Fruit fly (Drosophila melanogaster) whole organism, embryonic: ENCODE results near the gene eIF4E7.

Experiments
- CG10267 ChIP-seq: fragments of 200-800 bp; sonication (Bioruptor generic); optimal IDR thresholded peaks from 2 replicates; lab custom pipeline; 2018; ENCODE audit warnings: missing biosample characterization, mild to moderate bottlenecking, missing genetic modification characterization, moderate library complexity
- CG2120 ChIP-seq: fragments of 200-800 bp; sonication (Bioruptor generic); optimal IDR thresholded peaks from 3 replicates; lab custom pipeline; 2016; ENCODE audit warnings: missing biosample characterization, missing genetic modification characterization
- CG8924 ChIP-seq: fragments of 200-800 bp; optimal IDR thresholded peaks from 3 replicates; lab custom pipeline; 2019; ENCODE audit warnings: missing biosample characterization, mild to moderate bottlenecking, missing genetic modification characterization, moderate library complexity
- croc ChIP-seq: fragments of 200-800 bp; sonication (Bioruptor generic); conservative IDR thresholded peaks from 3 replicates; pipeline ENCODE4 v1.3.6; 2022; ENCODE audit warnings: missing biosample characterization, missing genetic modification characterization
- gcm ChIP-seq: fragments of 200-800 bp; sonication (Bioruptor generic); optimal IDR thresholded peaks from 2 replicates; lab custom pipeline; 2019; ENCODE audit warnings: missing biosample characterization, mild to moderate bottlenecking, missing genetic modification characterization, moderate library complexity
- gfzf ChIP-seq: fragments of 200-800 bp; sonication (Bioruptor generic); optimal IDR thresholded peaks from 2 replicates; lab custom pipeline; 2016; ENCODE audit warnings: missing biosample characterization, mild to moderate bottlenecking, missing genetic modification characterization, moderate library complexity
- h ChIP-seq: fragments of >200 bp; optimal IDR thresholded peaks from 2 replicates; lab custom pipeline; 2017
- jing ChIP-seq: fragments of 200-800 bp; sonication (Bioruptor generic); optimal IDR thresholded peaks from 2 replicates; lab custom pipeline; 2018; ENCODE audit warnings: missing biosample characterization, mild to moderate bottlenecking, missing genetic modification characterization

DNA sequence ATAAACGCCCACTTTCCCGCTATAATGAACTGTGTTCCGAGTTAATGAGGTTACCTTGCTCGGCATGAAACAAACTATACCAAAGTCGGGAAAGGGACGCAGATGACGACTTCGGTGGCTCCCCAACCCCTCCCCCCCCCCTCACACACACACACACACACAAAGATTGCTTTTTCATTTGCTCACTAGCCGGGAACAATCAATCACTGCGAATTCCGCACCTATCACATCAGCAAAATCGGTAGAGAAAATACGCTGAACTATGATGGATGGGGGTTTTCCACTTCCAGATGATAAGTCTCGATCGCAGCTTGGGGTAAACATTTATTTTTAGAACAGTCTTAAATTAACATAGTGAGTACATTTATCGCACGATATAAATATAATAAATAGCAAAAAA is 11.4 kb upstream of the eIF4E7 start:
- TF ChIP-seq CG10267 (tag; lab: Kevin White, UChicago) = no peak
- no peak for TF ChIP-seq croc (GFP tag; lab: Robert Waterston, UW)
- no peak for TF ChIP-seq CG2120 (GFP tag; lab: Kevin White, UChicago)
- no peak for TF ChIP-seq gcm
- TF ChIP-seq gfzf = no peak
- TF ChIP-seq h (lab: Kevin White, UChicago) = no peak
- TF ChIP-seq CG8924 (tag; lab: Kevin White, UChicago) = no peak
- no peak for TF ChIP-seq jing (GFP tag; lab: Kevin White, UChicago)
